Worm (Caenorhabditis elegans) whole organism, early embryonic: ENCODE data around the gene pps-1.

Source experiments
- B0310.2 ChIP-seq: sonication (generic microtip); optimal IDR thresholded peaks from 2 replicates; lab custom pipeline; 2016; ENCODE audit warnings: mild to moderate bottlenecking, missing genetic modification characterization, missing compliant biosample characterization
- F13C5.2 ChIP-seq: sonication (generic microtip); optimal IDR thresholded peaks from 2 replicates; lab custom pipeline; 2017; ENCODE audit warnings: mild to moderate bottlenecking, missing genetic modification characterization, inconsistent platforms, missing compliant biosample characterization
- aly-1 ChIP-seq: sonication (generic microtip); optimal IDR thresholded peaks from 2 replicates; lab custom pipeline; 2016; ENCODE audit warnings: missing genetic modification characterization, missing compliant biosample characterization
- ama-1 ChIP-seq: fragments of 150-350 bp; optimal IDR thresholded peaks from 2 replicates; lab custom pipeline; 2014
- ceh-13 ChIP-seq: fragments of 200-800 bp; sonication (Bioruptor generic); optimal IDR thresholded peaks from 2 replicates; lab custom pipeline; 2018; ENCODE audit warnings: mild to moderate bottlenecking, missing genetic modification characterization, missing compliant biosample characterization
- ceh-36 ChIP-seq: sonication (generic microtip); optimal IDR thresholded peaks from 2 replicates; lab custom pipeline; 2016; ENCODE audit warnings: missing genetic modification characterization, inconsistent platforms, missing compliant biosample characterization
- ets-7 ChIP-seq: sonication (generic microtip); optimal IDR thresholded peaks from 2 replicates; lab custom pipeline; 2016; ENCODE audit warnings: missing genotype, missing genetic modification characterization, missing compliant biosample characterization
- flt-1 ChIP-seq: fragments of 200-800 bp; sonication (Bioruptor generic); IDR thresholded peaks from 2 replicates; pipeline ENCODE4 v1.3.6; 2022; ENCODE audit warnings: missing genetic modification characterization, missing compliant biosample characterization
- hmbx-1 ChIP-seq: sonication (generic microtip); optimal IDR thresholded peaks from 2 replicates; lab custom pipeline; 2016; ENCODE audit warnings: mild to moderate bottlenecking, missing genetic modification characterization, missing compliant biosample characterization
- hmg-4 ChIP-seq: fragments of 200-800 bp; sonication (Bioruptor generic); optimal IDR thresholded peaks from 2 replicates; lab custom pipeline; 2018; ENCODE audit warnings: mild to moderate bottlenecking, missing genetic modification characterization, missing compliant biosample characterization
- hnd-1 ChIP-seq: sonication (generic microtip); optimal IDR thresholded peaks from 2 replicates; lab custom pipeline; 2016; ENCODE audit warnings: missing genetic modification characterization, missing compliant biosample characterization
- pes-1 ChIP-seq: fragments of 200-800 bp; sonication (Bioruptor generic); IDR thresholded peaks from 2 replicates; pipeline ENCODE4 v1.3.6; 2022; ENCODE audit warnings: missing genetic modification reagents, missing genetic modification characterization, missing compliant biosample characterization
- scrt-1 ChIP-seq: fragments of 200-800 bp; sonication (Bioruptor generic); IDR thresholded peaks from 2 replicates; pipeline ENCODE4 v1.3.6; 2022; ENCODE audit warnings: missing genetic modification characterization, missing compliant biosample characterization
- sea-1 ChIP-seq: fragments of 200-800 bp; sonication (Bioruptor generic); conservative IDR thresholded peaks from 2 replicates; pipeline ENCODE4 v1.3.6; 2022; ENCODE audit warnings: missing genetic modification characterization, missing compliant biosample characterization
- tbx-11 ChIP-seq: fragments of 200-800 bp; sonication (Bioruptor generic); IDR thresholded peaks from 2 replicates; pipeline ENCODE4 v1.3.6; 2022; ENCODE audit warnings: missing genetic modification characterization, missing compliant biosample characterization
- tbx-37 ChIP-seq: fragments of 200-800 bp; sonication (Bioruptor generic); conservative IDR thresholded peaks from 2 replicates; pipeline ENCODE4 v1.3.6; 2022; ENCODE audit warnings: missing genetic modification reagents, missing genetic modification characterization, missing compliant biosample characterization
- tra-4 ChIP-seq: sonication (generic microtip); optimal IDR thresholded peaks from 2 replicates; lab custom pipeline; 2017; ENCODE audit warnings: missing genetic modification characterization, missing compliant biosample characterization

pps-1 gene

ce11 chrIV:10144487-10144886 lies 17.3 kb upstream of the pps-1 start:
- TF ChIP-seq tra-4 (tag; lab: Kevin White, UChicago) (no peak), tbx-37 (GFP tag; lab: Robert Waterston, UW) (no peak), B0310.2 (no peak), tbx-11 (no peak), hnd-1 (tag; lab: Kevin White, UChicago) (no peak), ama-1 (lab: Kevin White, UChicago) (no peak), pes-1 (GFP tag; lab: Robert Waterston, UW) (no peak), sea-1 (GFP tag; lab: Robert Waterston, UW) (no peak), aly-1 (tag; lab: Kevin White, UChicago) (no peak), hmbx-1 (tag; lab: Kevin White, UChicago) (no peak), ceh-36 (tag; lab: Kevin White, UChicago) (no peak), flt-1 (GFP tag; lab: Robert Waterston, UW) (no peak), hmg-4 (GFP tag; lab: Kevin White, UChicago) (no peak), scrt-1 (GFP tag; lab: Robert Waterston, UW) (no peak), ceh-13 (GFP tag; lab: Kevin White, UChicago) (no peak), F13C5.2 (tag; lab: Kevin White, UChicago) (no peak), ets-7 (no peak)

- TF ChIP-seq B0310.2 (no peak), pes-1 (GFP tag; lab: Robert Waterston, UW) (no peak), scrt-1 (GFP tag; lab: Robert Waterston, UW) (no peak), ceh-13 (GFP tag; lab: Kevin White, UChicago) (no peak), tra-4 (tag; lab: Kevin White, UChicago) (no peak), F13C5.2 (tag; lab: Kevin White, UChicago) (no peak), aly-1 (tag; lab: Kevin White, UChicago) (no peak), ama-1 (lab: Kevin White, UChicago) (no peak), flt-1 (GFP tag; lab: Robert Waterston, UW) (no peak), tbx-37 (GFP tag; lab: Robert Waterston, UW) (no peak), hnd-1 (tag; lab: Kevin White, UChicago) (no peak), hmg-4 (GFP tag; lab: Kevin White, UChicago) (no peak)
Observed at ce11 chrIV:10144909-10145308, 16.9 kb upstream of the pps-1 start.

ce11 chrIV:10146885-10147284 lies 14.9 kb upstream of the pps-1 start, which contains the start of gene T14G10.8:
TSS of gene T14G10.8 (minus strand) at chrIV:10146985.
- TF ChIP-seq ama-1 (lab: Kevin White, UChicago) (no peak), F13C5.2 (tag; lab: Kevin White, UChicago) (no peak), ceh-13 (GFP tag; lab: Kevin White, UChicago) (no peak), ets-7 (no peak), hmg-4 (GFP tag; lab: Kevin White, UChicago) (no peak), ceh-36 (tag; lab: Kevin White, UChicago) (no peak), pes-1 (GFP tag; lab: Robert Waterston, UW) (no peak), hnd-1 (tag; lab: Kevin White, UChicago) (no peak), sea-1 (GFP tag; lab: Robert Waterston, UW) (no peak), aly-1 (tag; lab: Kevin White, UChicago) (no peak), tra-4 (tag; lab: Kevin White, UChicago) (no peak), tbx-37 (GFP tag; lab: Robert Waterston, UW) (no peak), scrt-1 (GFP tag; lab: Robert Waterston, UW) (no peak)

ce11 chrIV:10148938-10149337 lies 12.9 kb upstream of the pps-1 start, which contains the start of gene pigs-1:
TSS of gene pigs-1 (minus strand) at chrIV:10149038.
- no peak for TF ChIP-seq aly-1 (tag; lab: Kevin White, UChicago)
- no peak for TF ChIP-seq tra-4 (tag; lab: Kevin White, UChicago)
- TF ChIP-seq hmbx-1 (tag; lab: Kevin White, UChicago) = no peak
- TF ChIP-seq ceh-13 (GFP tag; lab: Kevin White, UChicago) = no peak
- TF ChIP-seq sea-1 (GFP tag; lab: Robert Waterston, UW) = no peak
- no peak for TF ChIP-seq F13C5.2 (tag; lab: Kevin White, UChicago)
- no peak for TF ChIP-seq tbx-11
- no peak for TF ChIP-seq B0310.2
- no peak for TF ChIP-seq pes-1 (GFP tag; lab: Robert Waterston, UW)
- no peak for TF ChIP-seq ets-7
- TF ChIP-seq flt-1 (GFP tag; lab: Robert Waterston, UW) = no peak
- no peak for TF ChIP-seq tbx-37 (GFP tag; lab: Robert Waterston, UW)
- TF ChIP-seq ceh-36 (tag; lab: Kevin White, UChicago) = no peak
- no peak for TF ChIP-seq ama-1 (lab: Kevin White, UChicago)
- TF ChIP-seq scrt-1 (GFP tag; lab: Robert Waterston, UW) = no peak
- no peak for TF ChIP-seq hnd-1 (tag; lab: Kevin White, UChicago)
- TF ChIP-seq hmg-4 (GFP tag; lab: Kevin White, UChicago) = no peak

ce11 chrIV:10150552-10151004 lies 11.2 kb upstream of the pps-1 start, which contains the start of gene tsp-12:
TSS of gene tsp-12 (minus strand) at chrIV:10150602.
- TF ChIP-seq ets-7 = no peak
- no peak for TF ChIP-seq ceh-36 (tag; lab: Kevin White, UChicago)
- TF ChIP-seq B0310.2 = no peak
- TF ChIP-seq tbx-11 = no peak
- no peak for TF ChIP-seq ceh-13 (GFP tag; lab: Kevin White, UChicago)
- TF ChIP-seq flt-1 (GFP tag; lab: Robert Waterston, UW) = no peak
- TF ChIP-seq ama-1 (lab: Kevin White, UChicago) = no peak
- no peak for TF ChIP-seq F13C5.2 (tag; lab: Kevin White, UChicago)
- TF ChIP-seq tra-4 (tag; lab: Kevin White, UChicago) = no peak
- no peak for TF ChIP-seq hmg-4 (GFP tag; lab: Kevin White, UChicago)
- TF ChIP-seq tbx-37 (GFP tag; lab: Robert Waterston, UW) = no peak
- TF ChIP-seq hnd-1 (tag; lab: Kevin White, UChicago) = no peak
- TF ChIP-seq hmbx-1 (tag; lab: Kevin White, UChicago) = no peak
- no peak for TF ChIP-seq sea-1 (GFP tag; lab: Robert Waterston, UW)
- TF ChIP-seq aly-1 (tag; lab: Kevin White, UChicago) = no peak
- TF ChIP-seq pes-1 (GFP tag; lab: Robert Waterston, UW) = no peak
- no peak for TF ChIP-seq scrt-1 (GFP tag; lab: Robert Waterston, UW)

- TF ChIP-seq tbx-37 (GFP tag; lab: Robert Waterston, UW) (no peak), sea-1 (GFP tag; lab: Robert Waterston, UW) (no peak), B0310.2 (no peak), ets-7 (no peak)
Observed at ce11 chrIV:10151439-10151997, 10.3 kb upstream of the pps-1 start, which contains the start of gene copg-1. TSS of gene copg-1 (plus strand) at chrIV:10151947.
